Fruit fly (Drosophila melanogaster) whole organism, embryonic: ENCODE data around the gene Npc2g.

ENCODE experiments used
- Adf1 ChIP-seq: fragments of 200-800 bp; sonication (Bioruptor generic); IDR thresholded peaks from 2 replicates; pipeline ENCODE4 v1.3.6; 2022; ENCODE audit warnings: missing biosample characterization, missing genetic modification characterization
- Asciz ChIP-seq: fragments of 200-800 bp; sonication (Bioruptor generic); optimal IDR thresholded peaks from 2 replicates; lab custom pipeline; 2017; ENCODE audit warnings: missing biosample characterization, mild to moderate bottlenecking, missing genetic modification characterization, missing genetic modification reagents
- B-H2 ChIP-seq: fragments of 200-800 bp; sonication (Bioruptor generic); optimal IDR thresholded peaks from 2 replicates; lab custom pipeline; 2018; ENCODE audit warnings: missing biosample characterization, mild to moderate bottlenecking, missing genetic modification characterization
- CG10147 ChIP-seq: fragments of 200-800 bp; sonication (Bioruptor generic); optimal IDR thresholded peaks from 2 replicates; lab custom pipeline; 2019; ENCODE audit warnings: missing biosample characterization, mild to moderate bottlenecking, missing genetic modification characterization, moderate library complexity
- CG1024 ChIP-seq: fragments of 200-800 bp; sonication (Bioruptor generic); IDR thresholded peaks from 2 replicates; pipeline ENCODE4 v1.3.6; 2022; ENCODE audit warnings: missing biosample characterization, missing genetic modification characterization
- CG13775 ChIP-seq: fragments of 200-800 bp; sonication (Bioruptor generic); optimal IDR thresholded peaks from 3 replicates; lab custom pipeline; 2017; ENCODE audit warnings: missing biosample characterization, mild to moderate bottlenecking, missing genetic modification characterization
- CG14050 ChIP-seq: fragments of 200-800 bp; sonication (Bioruptor generic); IDR thresholded peaks from 3 replicates; pipeline ENCODE4 v1.3.6; 2022; ENCODE audit warnings: missing biosample characterization, missing genetic modification characterization
- CG1529 ChIP-seq: fragments of 200-800 bp; sonication (Bioruptor generic); optimal IDR thresholded peaks from 3 replicates; lab custom pipeline; 2018; ENCODE audit warnings: missing biosample characterization, missing genetic modification characterization
- CG15479 ChIP-seq: fragments of 200-800 bp; sonication (Bioruptor generic); optimal IDR thresholded peaks from 3 replicates; lab custom pipeline; 2019; ENCODE audit warnings: missing biosample characterization, mild to moderate bottlenecking, missing genetic modification characterization, moderate library complexity
- CG15514 ChIP-seq: fragments of 200-800 bp; sonication (Bioruptor generic); optimal IDR thresholded peaks from 3 replicates; lab custom pipeline; 2017; ENCODE audit warnings: missing biosample characterization, missing genetic modification characterization, mild to moderate bottlenecking, moderate library complexity, missing genetic modification reagents
- CG30403 ChIP-seq: fragments of 200-800 bp; sonication (Bioruptor generic); optimal IDR thresholded peaks from 3 replicates; lab custom pipeline; 2016; ENCODE audit warnings: missing biosample characterization, missing genetic modification characterization
- CG30431 ChIP-seq: fragments of 200-800 bp; sonication (Bioruptor generic); optimal IDR thresholded peaks from 2 replicates; lab custom pipeline; 2017; ENCODE audit warnings: missing biosample characterization, missing genetic modification characterization
- CG32532 ChIP-seq: fragments of 200-800 bp; sonication (Bioruptor generic); IDR thresholded peaks from 2 replicates; pipeline ENCODE4 v1.3.6; 2022; ENCODE audit warnings: missing biosample characterization, missing genetic modification characterization
- CG32772 ChIP-seq: fragments of 200-800 bp; sonication (Bioruptor generic); IDR thresholded peaks from 2 replicates; pipeline ENCODE4 v1.3.6; 2022; ENCODE audit warnings: missing biosample characterization, missing genetic modification characterization
- CG34422 ChIP-seq: fragments of 200-800 bp; sonication (Bioruptor generic); IDR thresholded peaks from 3 replicates; pipeline ENCODE4 v1.3.6; 2022; ENCODE audit warnings: missing biosample characterization, missing genetic modification characterization
- CG6272 ChIP-seq: fragments of 200-800 bp; sonication (Bioruptor generic); IDR thresholded peaks from 2 replicates; pipeline ENCODE4 v1.3.6; 2022; ENCODE audit warnings: missing biosample characterization, missing genetic modification characterization
- CG7357 ChIP-seq: fragments of 200-800 bp; sonication (Bioruptor generic); IDR thresholded peaks from 3 replicates; pipeline ENCODE4 v1.3.6; 2022; ENCODE audit warnings: missing biosample characterization, missing genetic modification characterization
- CG8359 ChIP-seq: fragments of 200-800 bp; sonication (Bioruptor generic); optimal IDR thresholded peaks from 2 replicates; lab custom pipeline; 2017; ENCODE audit warnings: missing biosample characterization, mild to moderate bottlenecking, missing genetic modification characterization, borderline replicate concordance
- CG9876 ChIP-seq: fragments of 200-800 bp; sonication (Bioruptor generic); optimal IDR thresholded peaks from 2 replicates; lab custom pipeline; 2016; ENCODE audit warnings: missing biosample characterization, missing genetic modification characterization
- Chrac-16 ChIP-seq: fragments of 200-800 bp; sonication (Bioruptor generic); optimal IDR thresholded peaks from 3 replicates; lab custom pipeline; 2016; ENCODE audit warnings: missing biosample characterization, missing genetic modification characterization
- Dbx ChIP-seq: fragments of 200-800 bp; sonication (Bioruptor generic); IDR thresholded peaks from 3 replicates; pipeline ENCODE4 v1.3.6; 2022; ENCODE audit warnings: missing biosample characterization, missing genetic modification characterization
- Deaf1 ChIP-seq: fragments of 200-800 bp; optimal IDR thresholded peaks from 3 replicates; lab custom pipeline; 2019; ENCODE audit warnings: missing biosample characterization, mild to moderate bottlenecking, missing genetic modification characterization, moderate library complexity
- Dek ChIP-seq: fragments of 200-800 bp; sonication (Bioruptor generic); optimal IDR thresholded peaks from 3 replicates; lab custom pipeline; 2019; ENCODE audit warnings: missing biosample characterization, mild to moderate bottlenecking, missing genetic modification characterization, moderate library complexity
- Ets65A ChIP-seq: fragments of 200-800 bp; sonication (Bioruptor generic); peaks from one replicate; lab custom pipeline; 2016; ENCODE audit warnings: missing biosample characterization, missing genetic modification characterization
- Fer1 ChIP-seq: fragments of 200-800 bp; sonication (Bioruptor generic); optimal IDR thresholded peaks from 2 replicates; lab custom pipeline; 2017; ENCODE audit warnings: missing biosample characterization, mild to moderate bottlenecking, missing genetic modification characterization
- H15 ChIP-seq: fragments of 200-800 bp; sonication (Bioruptor generic); IDR thresholded peaks from 3 replicates; pipeline ENCODE4 v1.3.6; 2022; ENCODE audit warnings: missing biosample characterization, missing genetic modification characterization
- H2.0 ChIP-seq: fragments of 200-800 bp; sonication (Bioruptor generic); IDR thresholded peaks from 2 replicates; pipeline ENCODE4 v1.3.6; 2022; ENCODE audit warnings: missing biosample characterization, missing genetic modification characterization
- Hand ChIP-seq: fragments of 200-800 bp; sonication (Bioruptor generic); optimal IDR thresholded peaks from 2 replicates; lab custom pipeline; 2017; ENCODE audit warnings: mild to moderate bottlenecking, missing biosample characterization, missing genetic modification reagents, missing genetic modification characterization
- Hr3 ChIP-seq: fragments of 200-800 bp; sonication (Bioruptor generic); optimal IDR thresholded peaks from 3 replicates; lab custom pipeline; 2016; ENCODE audit warnings: missing biosample characterization, missing genetic modification characterization
- Med ChIP-seq: fragments of 200-800 bp; sonication (Bioruptor generic); peaks from one replicate; lab custom pipeline; 2016; ENCODE audit warnings: missing biosample characterization, missing genetic modification characterization, mild to moderate bottlenecking, inconsistent platforms, moderate library complexity
- Nf-YA ChIP-seq: fragments of 200-800 bp; sonication (Bioruptor generic); IDR thresholded peaks from 2 replicates; pipeline ENCODE4 v1.3.6; 2022; ENCODE audit warnings: missing biosample characterization, missing genetic modification characterization
- Oaz ChIP-seq: fragments of 200-800 bp; sonication (Bioruptor generic); IDR thresholded peaks from 2 replicates; pipeline ENCODE4 v1.3.6; 2022; ENCODE audit warnings: missing biosample characterization, missing genetic modification characterization
- Poxn ChIP-seq: fragments of 200-800 bp; sonication (Bioruptor generic); IDR thresholded peaks from 2 replicates; pipeline ENCODE4 v1.3.6; 2022; ENCODE audit warnings: missing biosample characterization, missing genetic modification characterization
- Ptx1 ChIP-seq: fragments of 200-800 bp; sonication (Bioruptor generic); IDR thresholded peaks from 2 replicates; pipeline ENCODE4 v1.3.6; 2022; ENCODE audit warnings: missing biosample characterization, missing genetic modification characterization
- Spps ChIP-seq: fragments of 200-800 bp; sonication (Bioruptor generic); optimal IDR thresholded peaks from 2 replicates; lab custom pipeline; 2018; ENCODE audit warnings: missing biosample characterization, mild to moderate bottlenecking, missing genetic modification characterization
- Sry-δ ChIP-seq: fragments of 200-800 bp; sonication (Bioruptor generic); optimal IDR thresholded peaks from 2 replicates; lab custom pipeline; 2016; ENCODE audit warnings: missing biosample characterization, missing genetic modification characterization
- Vsx1 ChIP-seq: fragments of 200-800 bp; sonication (Bioruptor generic); optimal IDR thresholded peaks from 2 replicates; lab custom pipeline; 2017; ENCODE audit warnings: missing biosample characterization, mild to moderate bottlenecking, missing genetic modification characterization, missing genetic modification reagents
- ato ChIP-seq: fragments of 200-800 bp; sonication (Bioruptor generic); IDR thresholded peaks from 2 replicates; pipeline ENCODE4 v1.3.6; 2022; ENCODE audit warnings: missing biosample characterization, missing genetic modification characterization; ENCODE audit not compliant: partially characterized antibody
- bab2 ChIP-seq: fragments of 200-800 bp; sonication (Bioruptor generic); optimal IDR thresholded peaks from 2 replicates; lab custom pipeline; 2016; ENCODE audit warnings: missing biosample characterization, missing genetic modification characterization
- bsh ChIP-seq, 2 experiments: fragments of 200-800 bp; sonication (Bioruptor generic); optimal IDR thresholded peaks; 2 replicates each; lab custom pipeline; 2017 to 2018; ENCODE audit warnings: mild to moderate bottlenecking in 2 of 2, missing biosample characterization in 2 of 2, missing genetic modification characterization in 2 of 2, moderate library complexity in 1 of 2
- btn ChIP-seq: fragments of 200-800 bp; sonication (Bioruptor generic); optimal IDR thresholded peaks from 2 replicates; lab custom pipeline; 2016; ENCODE audit warnings: missing biosample characterization, missing genetic modification characterization
- chinmo ChIP-seq: fragments of 200-800 bp; sonication (Bioruptor generic); IDR thresholded peaks from 4 replicates; pipeline ENCODE4 v1.3.6; 2022; ENCODE audit warnings: missing biosample characterization, missing genetic modification characterization; ENCODE audit not compliant: partially characterized antibody
- dati ChIP-seq: fragments of 200-800 bp; sonication (Bioruptor generic); IDR thresholded peaks from 2 replicates; pipeline ENCODE4 v1.3.6; 2022; ENCODE audit warnings: missing biosample characterization, missing genetic modification characterization
- en ChIP-seq: fragments of 200-800 bp; sonication (Bioruptor generic); optimal IDR thresholded peaks from 2 replicates; lab custom pipeline; 2016; ENCODE audit warnings: missing biosample characterization, missing genetic modification characterization
- eve ChIP-seq, 2 experiments: fragments of >200 bp; optimal IDR thresholded peaks; 2 replicates each; lab custom pipeline; 2017; ENCODE audit warnings: missing biosample characterization in 2 of 2, missing genetic modification characterization in 2 of 2
- fru ChIP-seq: fragments of >200 bp; optimal IDR thresholded peaks from 2 replicates; lab custom pipeline; 2017
- ind ChIP-seq: fragments of 200-800 bp; sonication (Bioruptor generic); optimal IDR thresholded peaks from 3 replicates; lab custom pipeline; 2016; ENCODE audit warnings: missing biosample characterization, missing genetic modification characterization
- kah ChIP-seq: fragments of 200-800 bp; sonication (Bioruptor generic); optimal IDR thresholded peaks from 2 replicates; lab custom pipeline; 2018; ENCODE audit warnings: missing biosample characterization, mild to moderate bottlenecking, missing genetic modification characterization
- nmo ChIP-seq: fragments of 200-800 bp; sonication (Bioruptor generic); optimal IDR thresholded peaks from 2 replicates; lab custom pipeline; 2018; ENCODE audit warnings: missing biosample characterization, mild to moderate bottlenecking, missing genetic modification characterization, moderate library complexity
- org-1 ChIP-seq: fragments of 200-800 bp; sonication (Bioruptor generic); optimal IDR thresholded peaks from 2 replicates; lab custom pipeline; 2017; ENCODE audit warnings: missing biosample characterization, missing genetic modification characterization
- tgo ChIP-seq: fragments of 200-800 bp; sonication (Bioruptor generic); IDR thresholded peaks from 3 replicates; pipeline ENCODE4 v1.3.6; 2022; ENCODE audit warnings: missing biosample characterization, missing genetic modification characterization
- twi ChIP-seq: fragments of 200-800 bp; optimal IDR thresholded peaks from 2 replicates; lab custom pipeline; 2019; ENCODE audit warnings: missing biosample characterization, mild to moderate bottlenecking, missing genetic modification characterization, moderate library complexity

Gene Npc2g

DNA sequence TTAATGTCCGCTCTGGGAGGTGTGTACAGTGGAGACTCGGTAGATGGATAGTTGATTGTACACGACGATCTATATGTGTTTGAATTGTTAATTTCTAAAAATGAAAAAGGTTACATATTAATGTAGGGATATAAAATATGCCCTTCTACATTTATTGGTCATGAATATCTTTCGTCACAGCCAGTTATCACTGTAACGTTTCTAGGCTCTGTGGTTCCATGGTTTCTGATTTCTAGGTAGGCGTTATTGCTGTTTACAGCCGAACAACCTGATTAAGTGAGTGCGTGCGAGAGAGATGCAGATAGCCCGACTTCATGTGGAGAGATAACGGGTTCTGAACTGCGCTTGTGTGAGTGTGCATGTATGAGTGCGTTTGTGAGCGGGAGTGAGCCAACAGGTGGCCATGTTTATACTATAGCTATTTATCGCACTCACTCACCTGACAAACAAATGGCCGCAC, 36.6 kb upstream of the Npc2g start (continued):
- TF ChIP-seq H2.0 (GFP tag; lab: Robert Waterston, UW) (peak; percentile 96), Sry-δ (GFP tag; lab: Kevin White, UChicago) (peak; percentile 64), CG14050 (peak; percentile 89), nmo (peak; percentile 93), CG30403 (GFP tag; lab: Kevin White, UChicago) (peak; percentile 94), Hand (GFP tag; lab: Kevin White, UChicago) (peak; percentile 83), fru (lab: Kevin White, UChicago) (no peak), eve (GFP tag; optimal IDR thresholded peaks at IDR 0.05; lab: Kevin White, UChicago) (peak; percentile 94), CG15514 (peak; percentile 82), CG1529 (GFP tag; lab: Kevin White, UChicago) (peak; percentile 88), ato (no peak), Spps (peak; percentile 90), CG32532 (GFP tag; lab: Robert Waterston, UW) (peak; percentile 95), ind (GFP tag; lab: Kevin White, UChicago) (peak; percentile 94), H15 (peak; percentile 94), Dek (peak; percentile 87), org-1 (peak; percentile 91), Chrac-16 (peak; percentile 97), btn (GFP tag; lab: Kevin White, UChicago) (peak; percentile 90), CG6272 (GFP tag; lab: Robert Waterston, UW) (peak; percentile 89), Ets65A (GFP tag; lab: Kevin White, UChicago) (peak; percentile 99), bab2 (GFP tag; lab: Kevin White, UChicago) (peak; percentile 96), chinmo (peak; percentile 83; the same call in 1 of the 4 replicates), CG9876 (peak; percentile 84), Vsx1 (GFP tag; lab: Kevin White, UChicago) (peak; percentile 70), Nf-YA (GFP tag; lab: Robert Waterston, UW) (peak; percentile 88), B-H2 (peak; percentile 78), bsh (GFP tag; optimal IDR thresholded peaks at IDR 0.05; lab: Kevin White, UChicago) (peak; percentile 83 to 96), Fer1 (GFP tag; lab: Kevin White, UChicago) (peak; percentile 92), Hr3 (GFP tag; lab: Kevin White, UChicago) (peak; percentile 92), Dbx (peak; percentile 91), twi (peak; percentile 92), CG1024 (GFP tag; lab: Robert Waterston, UW) (peak; percentile 90), en (GFP tag; lab: Kevin White, UChicago) (peak; percentile 83), Med (peak; percentile 99), Deaf1 (tag; lab: Kevin White, UChicago) (peak; percentile 73), Oaz (GFP tag; lab: Robert Waterston, UW) (peak; percentile 57), CG15479 (peak; percentile 86), CG10147 (GFP tag; lab: Kevin White, UChicago) (peak; percentile 90), CG34422 (peak; percentile 96), Asciz (GFP tag; lab: Kevin White, UChicago) (peak; percentile 66), Ptx1 (GFP tag; lab: Robert Waterston, UW) (peak; percentile 95), tgo (GFP tag; lab: Robert Waterston, UW) (peak; percentile 96), CG32772 (GFP tag; lab: Robert Waterston, UW) (peak; percentile 96), CG7357 (GFP tag; lab: Robert Waterston, UW) (peak; percentile 89), Poxn (GFP tag; lab: Robert Waterston, UW) (peak; percentile 80), Adf1 (GFP tag; lab: Robert Waterston, UW) (peak; percentile 70), CG8359 (peak; percentile 82), kah (peak; percentile 75), CG13775 (GFP tag; lab: Kevin White, UChicago) (peak; percentile 89), CG30431 (GFP tag; lab: Kevin White, UChicago) (peak; percentile 92), dati (GFP tag; lab: Robert Waterston, UW) (peak; percentile 82)
